Fruit fly (Drosophila melanogaster) S2 (cell line): ENCODE data around the gene CG14143.

ENCODE experiments used
- CG8478 ChIP-seq: fragments of >200 bp; optimal IDR thresholded peaks from 2 replicates; lab custom pipeline; 2018
- CTCF ChIP-seq, 2 experiments: fragments of >200 bp; optimal IDR thresholded peaks; 2 replicates each; lab custom pipeline; 2018

CG14143 gene

dm6 chr3L:11112427-11112826, 22.4 kb upstream of the CG14143 start:
- TF ChIP-seq CG8478 (lab: Kevin White, UChicago) (no peak), CTCF (optimal IDR thresholded peaks at IDR 0.05; lab: Kevin White, UChicago) (no peak)

- no peak for TF ChIP-seq CG8478 (lab: Kevin White, UChicago)
- TF ChIP-seq CTCF (optimal IDR thresholded peaks at IDR 0.05; lab: Kevin White, UChicago): no peak
These were observed 21.3 kb upstream of the CG14143 start, which contains the start of gene Sod1 for dm6 chr3L:11113198-11114197. Sod1 (minus strand) TSS chr3L:11113740.

- TF ChIP-seq CG8478 (lab: Kevin White, UChicago) (no peak), CTCF (optimal IDR thresholded peaks at IDR 0.05; lab: Kevin White, UChicago) (no peak)
These were observed 17.1 kb upstream of the CG14143 start for dm6 chr3L:11117733-11118132.

- no peak for TF ChIP-seq CTCF (optimal IDR thresholded peaks at IDR 0.05; lab: Kevin White, UChicago)
- no peak for TF ChIP-seq CG8478 (lab: Kevin White, UChicago)
These were observed 16.0 kb upstream of the CG14143 start for dm6 chr3L:11118627-11119395.

dm6 chr3L:11119396-11119900, 15.3 kb upstream of the CG14143 start:
- TF ChIP-seq CTCF (optimal IDR thresholded peaks at IDR 0.05; lab: Kevin White, UChicago) (no peak), CG8478 (lab: Kevin White, UChicago) (no peak)

dm6 chr3L:11119901-11120418, 14.8 kb upstream of the CG14143 start:
- no peak for TF ChIP-seq CTCF (optimal IDR thresholded peaks at IDR 0.05; lab: Kevin White, UChicago)
- no peak for TF ChIP-seq CG8478 (lab: Kevin White, UChicago)

- TF ChIP-seq CTCF (optimal IDR thresholded peaks at IDR 0.05; lab: Kevin White, UChicago) (peak; percentile 44 to 51), CG8478 (lab: Kevin White, UChicago) (no peak)
These were observed 14.3 kb upstream of the CG14143 start, which contains the start of the genes FoxK and mRpL2 for dm6 chr3L:11120419-11120958. FoxK (minus strand) TSS chr3L:11120783. mRpL2 (plus strand) TSS chr3L:11120847.

- TF ChIP-seq CG8478 (lab: Kevin White, UChicago) (no peak), CTCF (optimal IDR thresholded peaks at IDR 0.05; lab: Kevin White, UChicago) (peak; percentile 96)
These were observed 11.7 kb upstream of the CG14143 start, which contains the start of the genes Ufd1 and NaPi-III for dm6 chr3L:11123088-11123487. Ufd1 (minus strand) TSS chr3L:11123216. NaPi-III (plus strand) TSS chr3L:11123348.

dm6 chr3L:11123598-11124284, 11.0 kb upstream of the CG14143 start:
- no peak for TF ChIP-seq CG8478 (lab: Kevin White, UChicago)
- TF ChIP-seq CTCF (optimal IDR thresholded peaks at IDR 0.05; lab: Kevin White, UChicago): no peak

dm6 chr3L:11124439-11124838, 10.3 kb upstream of the CG14143 start:
- TF ChIP-seq CG8478 (lab: Kevin White, UChicago): no peak
- no peak for TF ChIP-seq CTCF (optimal IDR thresholded peaks at IDR 0.05; lab: Kevin White, UChicago)

dm6 chr3L:11124841-11125240, 9.9 kb upstream of the CG14143 start:
- TF ChIP-seq CTCF (optimal IDR thresholded peaks at IDR 0.05; lab: Kevin White, UChicago): no peak
- TF ChIP-seq CG8478 (lab: Kevin White, UChicago): no peak

dm6 chr3L:11125636-11126532, 8.9 kb upstream of the CG14143 start:
- TF ChIP-seq CTCF (optimal IDR thresholded peaks at IDR 0.05; lab: Kevin White, UChicago): no peak
- no peak for TF ChIP-seq CG8478 (lab: Kevin White, UChicago)
